Worm (Caenorhabditis elegans) whole organism, L3 larva: ENCODE data around the gene gldi-3.

Source experiments
- jun-1 ChIP-seq: fragments of 150-350 bp; optimal IDR thresholded peaks from 2 replicates; lab custom pipeline; 2014; ENCODE audit warnings: missing biosample characterization, missing genetic modification reagents, missing genetic modification characterization
- mdl-1 ChIP-seq: fragments of 150-350 bp; optimal IDR thresholded peaks from 2 replicates; lab custom pipeline; 2014; ENCODE audit warnings: missing biosample characterization, missing genetic modification characterization
- nfya-1 ChIP-seq: sonication (generic microtip); optimal IDR thresholded peaks from 2 replicates; lab custom pipeline; 2017; ENCODE audit warnings: missing genetic modification characterization, mild to moderate bottlenecking, missing compliant biosample characterization, antibody characterized with exemption, moderate library complexity; ENCODE audit not compliant: insufficient read depth
- nhr-12 ChIP-seq: fragments of 150-350 bp; optimal IDR thresholded peaks from 2 replicates; lab custom pipeline; 2014; ENCODE audit warnings: missing biosample characterization, missing genetic modification characterization
- nhr-25 ChIP-seq: sonication (generic microtip); optimal IDR thresholded peaks from 2 replicates; lab custom pipeline; 2017; ENCODE audit warnings: missing biosample characterization, missing genetic modification characterization
- skn-1 ChIP-seq: fragments of 150-350 bp; optimal IDR thresholded peaks from 2 replicates; lab custom pipeline; 2014; ENCODE audit warnings: missing biosample characterization, missing genetic modification characterization

- TF ChIP-seq nhr-25 (tag; lab: Kevin White, UChicago) (no peak), mdl-1 (no peak), skn-1 (tag; lab: Kevin White, UChicago) (no peak), nfya-1 (tag; lab: Kevin White, UChicago) (peak; percentile 9), nhr-12 (tag; lab: Kevin White, UChicago) (no peak), jun-1 (tag; lab: Kevin White, UChicago) (no peak)
These were observed 31.8 kb upstream of the gldi-3 start for ce11 chrII:9311702-9312101.
